Worm (Caenorhabditis elegans) whole organism, young adult: Measurements from ENCODE around the gene Y47D7A.18.

ENCODE experiments used
- D2030.7 ChIP-seq: fragments of 200-800 bp; sonication (Bioruptor generic); IDR thresholded peaks from 2 replicates; pipeline ENCODE4 v1.3.6; 2022; ENCODE audit warnings: missing genetic modification reagents, missing genetic modification characterization, missing compliant biosample characterization
- F33H1.4 ChIP-seq: fragments of 200-800 bp; sonication (Bioruptor generic); IDR thresholded peaks from 2 replicates; pipeline ENCODE4 v1.3.6; 2022; ENCODE audit warnings: missing genetic modification reagents, missing genetic modification characterization, missing compliant biosample characterization
- F37B4.10 ChIP-seq: fragments of 200-800 bp; sonication (Bioruptor generic); IDR thresholded peaks from 2 replicates; pipeline ENCODE4 v1.3.6; 2022; ENCODE audit warnings: missing genetic modification characterization, missing compliant biosample characterization
- F49E8.2 ChIP-seq: sonication (generic microtip); optimal IDR thresholded peaks from 3 replicates; lab custom pipeline; 2017; ENCODE audit warnings: missing genetic modification characterization, mild to moderate bottlenecking, missing compliant biosample characterization, antibody characterized with exemption, moderate library complexity; ENCODE audit not compliant: insufficient read depth
- F57A8.1 ChIP-seq: fragments of 200-800 bp; sonication (Bioruptor generic); optimal IDR thresholded peaks from 2 replicates; lab custom pipeline; 2018; ENCODE audit warnings: mild to moderate bottlenecking, missing genetic modification characterization, moderate library complexity, missing compliant biosample characterization
- T07F8.4 ChIP-seq: sonication (generic microtip); optimal IDR thresholded peaks from 2 replicates; lab custom pipeline; 2016; ENCODE audit warnings: mild to moderate bottlenecking, missing genetic modification characterization, moderate library complexity, missing compliant biosample characterization
- T26A5.8 ChIP-seq: sonication (generic microtip); optimal IDR thresholded peaks from 2 replicates; lab custom pipeline; 2016; ENCODE audit warnings: missing genetic modification characterization, missing compliant biosample characterization
- Y67H2A.10 ChIP-seq: fragments of 200-800 bp; sonication (Bioruptor generic); conservative IDR thresholded peaks from 2 replicates; pipeline ENCODE4 v1.3.6; 2022; ENCODE audit warnings: missing genetic modification reagents, missing genetic modification characterization, missing compliant biosample characterization
- Y79H2A.3 ChIP-seq: fragments of 200-800 bp; sonication (Bioruptor generic); conservative IDR thresholded peaks from 2 replicates; pipeline ENCODE4 v1.3.6; 2022; ENCODE audit warnings: missing genetic modification reagents, missing genetic modification characterization, missing compliant biosample characterization
- Y95B8A.8 ChIP-seq: fragments of 200-800 bp; sonication (Bioruptor generic); IDR thresholded peaks from 2 replicates; pipeline ENCODE4 v1.3.6; 2022; ENCODE audit warnings: missing genetic modification reagents, missing genetic modification characterization, missing compliant biosample characterization
- atf-7 ChIP-seq: sonication (generic microtip); optimal IDR thresholded peaks from 2 replicates; lab custom pipeline; 2017; ENCODE audit warnings: mild to moderate bottlenecking, missing genetic modification characterization, missing compliant biosample characterization
- bed-2 ChIP-seq: fragments of 200-800 bp; sonication (Bioruptor generic); IDR thresholded peaks from 2 replicates; pipeline ENCODE4 v1.3.6; 2022; ENCODE audit warnings: missing genetic modification reagents, missing genetic modification characterization, missing compliant biosample characterization
- ceh-40 ChIP-seq: fragments of 200-800 bp; sonication (Bioruptor generic); IDR thresholded peaks from 2 replicates; pipeline ENCODE4 v1.3.6; 2022; ENCODE audit warnings: missing genetic modification characterization, missing compliant biosample characterization
- ceh-91 ChIP-seq: fragments of 200-800 bp; sonication (Bioruptor generic); IDR thresholded peaks from 2 replicates; pipeline ENCODE4 v1.3.6; 2022; ENCODE audit warnings: missing genetic modification reagents, missing genetic modification characterization, missing compliant biosample characterization
- dox-1 ChIP-seq: fragments of 200-800 bp; sonication (Bioruptor generic); IDR thresholded peaks from 2 replicates; pipeline ENCODE4 v1.3.6; 2022; ENCODE audit warnings: missing genetic modification reagents, missing genetic modification characterization, missing compliant biosample characterization
- dpl-1 ChIP-seq: fragments of 150-350 bp; optimal IDR thresholded peaks from 2 replicates; lab custom pipeline; 2014; ENCODE audit warnings: missing biosample characterization, missing genetic modification reagents, missing genetic modification characterization
- egl-44 ChIP-seq: fragments of 200-800 bp; sonication (Bioruptor generic); IDR thresholded peaks from 2 replicates; pipeline ENCODE4 v1.3.6; 2022; ENCODE audit warnings: missing genetic modification reagents, missing genetic modification characterization, missing compliant biosample characterization
- him-1 ChIP-seq: sonication (generic microtip); optimal IDR thresholded peaks from 2 replicates; lab custom pipeline; 2016; ENCODE audit warnings: missing genotype, missing genetic modification reagents, missing genetic modification characterization, missing compliant biosample characterization
- hmg-20 ChIP-seq: fragments of 200-800 bp; sonication (Bioruptor generic); IDR thresholded peaks from 2 replicates; pipeline ENCODE4 v1.3.6; 2022; ENCODE audit warnings: missing genetic modification reagents, missing genetic modification characterization, missing compliant biosample characterization
- lag-1 ChIP-seq: fragments of 200-800 bp; sonication (Bioruptor generic); IDR thresholded peaks from 2 replicates; pipeline ENCODE4 v1.3.6; 2022; ENCODE audit warnings: missing genetic modification reagents, missing genetic modification characterization, missing compliant biosample characterization
- let-526 ChIP-seq: fragments of 200-800 bp; sonication (Bioruptor generic); IDR thresholded peaks from 2 replicates; pipeline ENCODE4 v1.3.6; 2022; ENCODE audit warnings: missing genetic modification reagents, missing genetic modification characterization, missing compliant biosample characterization
- lin-26 ChIP-seq: fragments of 200-800 bp; sonication (Bioruptor generic); IDR thresholded peaks from 2 replicates; pipeline ENCODE4 v1.3.6; 2022; ENCODE audit warnings: missing genetic modification reagents, missing genetic modification characterization, missing compliant biosample characterization
- lin-35 ChIP-seq, 3 experiments: fragments of 150-350 bp in 2 of 3; sonication (generic microtip) in 1 of 3; optimal IDR thresholded peaks; 2 replicates each; lab custom pipeline; 2014 to 2018; ENCODE audit warnings: missing biosample characterization in 3 of 3, missing genetic modification characterization in 3 of 3, missing genetic modification reagents in 3 of 3
- lin-54 ChIP-seq: fragments of 200-800 bp; sonication (Bioruptor generic); optimal IDR thresholded peaks from 2 replicates; lab custom pipeline; 2018; ENCODE audit warnings: mild to moderate bottlenecking, missing genetic modification characterization, missing compliant biosample characterization
- lir-1 ChIP-seq: fragments of 200-800 bp; sonication (Bioruptor generic); conservative IDR thresholded peaks from 2 replicates; pipeline ENCODE4 v1.3.6; 2022; ENCODE audit warnings: missing genetic modification reagents, missing genetic modification characterization, missing compliant biosample characterization
- lsl-1 ChIP-seq: fragments of 200-800 bp; sonication (Bioruptor generic); optimal IDR thresholded peaks from 2 replicates; lab custom pipeline; 2018; ENCODE audit warnings: mild to moderate bottlenecking, missing genetic modification characterization, moderate library complexity, missing compliant biosample characterization
- madf-10 ChIP-seq: sonication (generic microtip); optimal IDR thresholded peaks from 2 replicates; lab custom pipeline; 2016; ENCODE audit warnings: mild to moderate bottlenecking, missing genetic modification characterization, missing compliant biosample characterization
- madf-3 ChIP-seq: fragments of 200-800 bp; sonication (Bioruptor generic); IDR thresholded peaks from 2 replicates; pipeline ENCODE4 v1.3.6; 2022; ENCODE audit warnings: missing genetic modification reagents, missing genetic modification characterization, missing compliant biosample characterization
- madf-8 ChIP-seq: fragments of 200-800 bp; sonication (Bioruptor generic); conservative IDR thresholded peaks from 2 replicates; pipeline ENCODE4 v1.3.6; 2022; ENCODE audit warnings: missing genetic modification reagents, missing genetic modification characterization, missing compliant biosample characterization
- mcd-1 ChIP-seq: fragments of 200-800 bp; sonication (Bioruptor generic); IDR thresholded peaks from 2 replicates; pipeline ENCODE4 v1.3.6; 2022; ENCODE audit warnings: missing genetic modification reagents, missing genetic modification characterization, missing compliant biosample characterization
- mes-4 ChIP-seq: sonication (generic microtip); optimal IDR thresholded peaks from 2 replicates; lab custom pipeline; 2016; ENCODE audit warnings: missing genotype, missing genetic modification characterization, missing compliant biosample characterization
- mxl-1 ChIP-seq: sonication (generic microtip); optimal IDR thresholded peaks from 2 replicates; lab custom pipeline; 2016; ENCODE audit warnings: missing genetic modification characterization, missing compliant biosample characterization
- rcor-1 ChIP-seq: fragments of 200-800 bp; sonication (Bioruptor generic); IDR thresholded peaks from 2 replicates; pipeline ENCODE4 v1.3.6; 2022; ENCODE audit warnings: missing genetic modification reagents, missing genetic modification characterization, missing compliant biosample characterization
- rec-8 ChIP-seq, 2 experiments: sonication (generic microtip); optimal IDR thresholded peaks; 2 replicates each; lab custom pipeline; 2016; ENCODE audit warnings: mild to moderate bottlenecking in 2 of 2, missing genetic modification characterization in 2 of 2, missing genetic modification reagents in 2 of 2, missing genotype in 2 of 2, missing biosample characterization in 1 of 2, missing compliant biosample characterization in 1 of 2, moderate library complexity in 1 of 2
- snpc-1.1 ChIP-seq: sonication (generic microtip); optimal IDR thresholded peaks from 2 replicates; lab custom pipeline; 2017; ENCODE audit warnings: missing genetic modification characterization, mild to moderate bottlenecking, missing compliant biosample characterization, antibody characterized with exemption, moderate library complexity, missing genotype, missing genetic modification reagents; ENCODE audit not compliant: insufficient read depth
- snpc-1.3 ChIP-seq: sonication (generic microtip); optimal IDR thresholded peaks from 2 replicates; lab custom pipeline; 2017; ENCODE audit warnings: missing genetic modification characterization, mild to moderate bottlenecking, missing compliant biosample characterization, antibody characterized with exemption, moderate library complexity, missing genotype, missing genetic modification reagents; ENCODE audit not compliant: insufficient read depth
- snpc-3.4 ChIP-seq: sonication (generic microtip); optimal IDR thresholded peaks from 2 replicates; lab custom pipeline; 2017; ENCODE audit warnings: missing genetic modification characterization, mild to moderate bottlenecking, missing compliant biosample characterization, antibody characterized with exemption, moderate library complexity, missing genotype, missing genetic modification reagents
- tbx-9 ChIP-seq: sonication (generic microtip); optimal IDR thresholded peaks from 2 replicates; lab custom pipeline; 2016; ENCODE audit warnings: borderline replicate concordance, missing genetic modification characterization, inconsistent platforms, missing compliant biosample characterization
- unc-130 ChIP-seq: sonication (generic microtip); optimal IDR thresholded peaks from 2 replicates; lab custom pipeline; 2016; ENCODE audit warnings: missing genetic modification reagents, missing genetic modification characterization, missing compliant biosample characterization
- xnd-1 ChIP-seq: sonication (generic microtip); optimal IDR thresholded peaks from 2 replicates; lab custom pipeline; 2016; ENCODE audit warnings: missing genotype, missing genetic modification reagents, missing genetic modification characterization, missing compliant biosample characterization
- zfh-2 ChIP-seq: fragments of 200-800 bp; sonication (Bioruptor generic); conservative IDR thresholded peaks from 2 replicates; pipeline ENCODE4 v1.3.6; 2022; ENCODE audit warnings: missing genetic modification reagents, missing genetic modification characterization, missing compliant biosample characterization
- ztf-6 ChIP-seq: fragments of 200-800 bp; sonication (Bioruptor generic); IDR thresholded peaks from 2 replicates; pipeline ENCODE4 v1.3.6; 2022; ENCODE audit warnings: missing genetic modification reagents, missing genetic modification characterization, missing compliant biosample characterization

The Y47D7A.18 gene

ce11 chrV:4382298-4382697 is 34.3 kb downstream of the Y47D7A.18 start, which contains the start of gene F13A2.1:
Gene F13A2.1, minus strand, starts transcription at chrV:4382398.
- TF ChIP-seq ceh-40 (GFP tag; lab: Robert Waterston, UW), result no peak
- TF ChIP-seq ceh-91 (GFP tag; lab: Robert Waterston, UW), result no peak
- TF ChIP-seq egl-44 (GFP tag; lab: Robert Waterston, UW), result no peak
- TF ChIP-seq madf-3, result no peak
- no peak for TF ChIP-seq lag-1 (GFP tag; lab: Robert Waterston, UW)
- no peak for TF ChIP-seq rec-8 (tag; optimal IDR thresholded peaks at IDR 0.05; lab: Kevin White, UChicago)

DNA sequence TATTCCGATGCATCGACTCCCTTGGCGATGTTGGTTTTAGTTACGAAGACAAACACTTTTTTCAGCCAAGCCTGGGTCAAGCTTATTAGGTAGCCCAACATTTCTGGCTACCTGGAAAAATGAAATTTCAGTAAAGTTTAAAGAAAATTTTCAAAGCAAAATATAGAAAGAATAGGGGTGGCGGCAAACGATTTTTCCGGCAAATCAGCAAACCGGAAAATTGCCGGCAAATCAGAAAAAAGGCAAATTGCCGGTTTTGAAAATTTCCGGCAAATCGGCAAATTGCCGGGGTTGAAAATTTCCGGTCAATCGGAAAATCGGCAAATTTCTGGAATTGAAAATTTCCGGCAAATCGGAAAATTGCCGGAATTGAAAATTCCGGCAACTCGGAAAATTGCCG is 39.0 kb downstream of the Y47D7A.18 start, which contains the start of gene F32D1.8:
Gene F32D1.8, minus strand, starts transcription at position 101 of the 400 bp plus-strand sequence.
- no peak for TF ChIP-seq mxl-1 (tag; lab: Kevin White, UChicago)
- no peak for TF ChIP-seq unc-130 (GFP tag; lab: Kevin White, UChicago)
- no peak for TF ChIP-seq T07F8.4 (tag; lab: Kevin White, UChicago)
- TF ChIP-seq let-526, result no peak
- no peak for TF ChIP-seq lin-35 (GFP tag; optimal IDR thresholded peaks at IDR 0.05; lab: Kevin White, UChicago)
- no peak for TF ChIP-seq hmg-20 (GFP tag; lab: Robert Waterston, UW)
- no peak for TF ChIP-seq madf-8 (GFP tag; lab: Robert Waterston, UW)
- no peak for TF ChIP-seq atf-7 (tag; lab: Kevin White, UChicago)
- TF ChIP-seq madf-10 (tag; lab: Kevin White, UChicago), result no peak
- TF ChIP-seq Y79H2A.3 (GFP tag; lab: Robert Waterston, UW), result no peak
- no peak for TF ChIP-seq D2030.7
- TF ChIP-seq F37B4.10, result no peak
- no peak for TF ChIP-seq lir-1 (GFP tag; lab: Robert Waterston, UW)
- no peak for TF ChIP-seq ztf-6

ce11 chrV:4375807-4376564 is 40.6 kb downstream of the Y47D7A.18 start, which contains the start of gene F32D1.7:
Gene F32D1.7, minus strand, starts transcription at chrV:4376173.
- TF ChIP-seq rcor-1, result peak; percentile 66
- peak; percentile 91 for TF ChIP-seq lin-54 (GFP tag; lab: Kevin White, UChicago)
- peak; percentile 61 for TF ChIP-seq dox-1
- TF ChIP-seq tbx-9 (tag; lab: Kevin White, UChicago), result no peak
- peak; percentile 61 for TF ChIP-seq snpc-1.1
- peak; percentile 53; the same call in 1 of the 2 replicates for TF ChIP-seq mcd-1 (GFP tag; lab: Robert Waterston, UW)
- TF ChIP-seq Y67H2A.10, result no peak
- peak; percentile 99 for TF ChIP-seq lsl-1 (GFP tag; lab: Kevin White, UChicago)
- TF ChIP-seq Y95B8A.8, result 0 out of 2 replicates have a peak, but pooled peaks have one; percentile 49
- no peak for TF ChIP-seq lin-26 (GFP tag; lab: Robert Waterston, UW)
- TF ChIP-seq ztf-6, result no peak
- peak; percentile 91 for TF ChIP-seq ceh-91 (GFP tag; lab: Robert Waterston, UW)
- peak; percentile 36 for TF ChIP-seq snpc-1.3
- TF ChIP-seq dpl-1 (GFP tag; lab: Kevin White, UChicago), result peak; percentile 90
- TF ChIP-seq him-1, result peak; percentile 34
- no peak for TF ChIP-seq bed-2
- peak; percentile 93 for TF ChIP-seq xnd-1
- TF ChIP-seq F57A8.1 (GFP tag; lab: Kevin White, UChicago), result no peak
- peak; percentile 69 for TF ChIP-seq zfh-2
- peak in 1 of 3 experiments; percentile 12 for TF ChIP-seq lin-35 (GFP tag; optimal IDR thresholded peaks at IDR 0.05; lab: Kevin White, UChicago)
- no peak for TF ChIP-seq hmg-20 (GFP tag; lab: Robert Waterston, UW)
- no peak; the same call in 1 of the 2 replicates for TF ChIP-seq lir-1 (GFP tag; lab: Robert Waterston, UW)
- TF ChIP-seq T26A5.8, result no peak
- peak; percentile 38 for TF ChIP-seq unc-130 (GFP tag; lab: Kevin White, UChicago)
- TF ChIP-seq F49E8.2 (tag; lab: Kevin White, UChicago), result peak; percentile 62
- peak; percentile 98 for TF ChIP-seq madf-8 (GFP tag; lab: Robert Waterston, UW)
- peak; percentile 70 for TF ChIP-seq snpc-3.4
- no peak for TF ChIP-seq mes-4 (tag; lab: Kevin White, UChicago)
- peak; percentile 87 for TF ChIP-seq D2030.7
- peak; percentile 78 for TF ChIP-seq F33H1.4 (GFP tag; lab: Robert Waterston, UW)
